Fruit fly (Drosophila melanogaster) whole organism, embryonic: Measurements from ENCODE around the gene Agpat1.

Source experiments
- CG11723 ChIP-seq: fragments of 200-800 bp; sonication (Bioruptor generic); optimal IDR thresholded peaks from 2 replicates; lab custom pipeline; 2017; ENCODE audit warnings: missing biosample characterization, mild to moderate bottlenecking, missing genetic modification characterization
- CG16815 ChIP-seq: fragments of 200-800 bp; sonication (Bioruptor generic); optimal IDR thresholded peaks from 3 replicates; lab custom pipeline; 2017; ENCODE audit warnings: missing biosample characterization, mild to moderate bottlenecking, missing genetic modification characterization
- CG17612 ChIP-seq: fragments of 200-800 bp; sonication (Bioruptor generic); IDR thresholded peaks from 2 replicates; pipeline ENCODE4 v1.3.6; 2022; ENCODE audit warnings: missing biosample characterization, missing genetic modification characterization
- CG4820 ChIP-seq: fragments of 200-800 bp; sonication (Bioruptor generic); optimal IDR thresholded peaks from 3 replicates; lab custom pipeline; 2016; ENCODE audit warnings: missing biosample characterization, missing genetic modification characterization
- CG8944 ChIP-seq: fragments of 200-800 bp; sonication (Bioruptor generic); optimal IDR thresholded peaks from 3 replicates; lab custom pipeline; 2016; ENCODE audit warnings: missing biosample characterization, missing genetic modification characterization
- D19B ChIP-seq: fragments of 200-800 bp; sonication (Bioruptor generic); optimal IDR thresholded peaks from 2 replicates; lab custom pipeline; 2017; ENCODE audit warnings: missing biosample characterization, mild to moderate bottlenecking, missing genetic modification characterization
- Dref ChIP-seq: fragments of 200-800 bp; sonication (Bioruptor generic); IDR thresholded peaks from 2 replicates; pipeline ENCODE4 v1.3.6; 2022; ENCODE audit warnings: missing biosample characterization, missing genetic modification characterization
- corto ChIP-seq: fragments of 200-800 bp; sonication (Bioruptor generic); optimal IDR thresholded peaks from 2 replicates; lab custom pipeline; 2016; ENCODE audit warnings: missing biosample characterization, mild to moderate bottlenecking, missing genetic modification characterization, moderate library complexity
- dimm ChIP-seq: fragments of 200-800 bp; sonication (Bioruptor generic); IDR thresholded peaks from 2 replicates; pipeline ENCODE4 v1.3.6; 2022; ENCODE audit warnings: missing biosample characterization, missing genetic modification characterization
- gfzf ChIP-seq: fragments of 200-800 bp; sonication (Bioruptor generic); optimal IDR thresholded peaks from 2 replicates; lab custom pipeline; 2016; ENCODE audit warnings: missing biosample characterization, mild to moderate bottlenecking, missing genetic modification characterization, moderate library complexity
- ham ChIP-seq: fragments of 200-800 bp; sonication (Bioruptor generic); IDR thresholded peaks from 2 replicates; pipeline ENCODE4 v1.3.6; 2022; ENCODE audit warnings: missing biosample characterization, missing genetic modification characterization
- sd ChIP-seq: fragments of 200-800 bp; sonication (Bioruptor generic); optimal IDR thresholded peaks from 3 replicates; lab custom pipeline; 2018; ENCODE audit warnings: missing biosample characterization, mild to moderate bottlenecking, missing genetic modification characterization, moderate library complexity
- so ChIP-seq: fragments of 200-800 bp; sonication (Bioruptor generic); IDR thresholded peaks from 3 replicates; pipeline ENCODE4 v1.3.6; 2022; ENCODE audit warnings: missing biosample characterization, missing genetic modification characterization
- stwl ChIP-seq: fragments of 200-800 bp; sonication (Bioruptor generic); optimal IDR thresholded peaks from 3 replicates; lab custom pipeline; 2018; ENCODE audit warnings: missing biosample characterization, mild to moderate bottlenecking, missing genetic modification characterization, moderate library complexity

DNA sequence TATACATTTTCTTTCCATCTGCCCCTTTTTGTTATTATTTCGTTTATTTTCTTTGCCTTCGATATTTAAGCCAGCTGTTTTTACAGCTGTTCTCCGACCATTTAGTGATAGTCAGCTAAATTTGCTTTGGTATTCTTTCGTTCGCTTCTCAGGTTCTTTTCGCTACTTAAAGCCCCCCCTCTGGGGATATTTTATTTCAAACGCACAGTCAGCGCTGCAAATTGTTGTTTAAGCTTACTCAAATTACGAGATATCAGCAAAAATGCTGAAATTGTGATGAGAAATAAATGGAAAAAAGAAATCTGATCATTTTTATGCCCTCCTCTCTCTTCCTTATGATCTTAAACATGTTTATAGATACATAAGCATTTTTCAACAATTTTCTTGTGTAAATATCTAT lies 43.1 kb upstream of the Agpat1 start:
- TF ChIP-seq dimm (GFP tag; lab: Robert Waterston, UW): no peak
- no peak for TF ChIP-seq corto (GFP tag; lab: Kevin White, UChicago)
- no peak for TF ChIP-seq D19B (GFP tag; lab: Kevin White, UChicago)
- TF ChIP-seq sd (tag; lab: Kevin White, UChicago): no peak
- TF ChIP-seq CG16815 (GFP tag; lab: Kevin White, UChicago): no peak
- TF ChIP-seq CG4820: no peak
- TF ChIP-seq CG17612 (GFP tag; lab: Robert Waterston, UW): no peak
- TF ChIP-seq CG11723 (GFP tag; lab: Kevin White, UChicago): no peak
- TF ChIP-seq so (GFP tag; lab: Robert Waterston, UW): no peak
- TF ChIP-seq ham (GFP tag; lab: Robert Waterston, UW): no peak
- TF ChIP-seq gfzf (GFP tag; lab: Kevin White, UChicago): no peak
- TF ChIP-seq Dref: no peak
- no peak for TF ChIP-seq CG8944 (GFP tag; lab: Kevin White, UChicago)
- no peak for TF ChIP-seq stwl (tag; lab: Kevin White, UChicago)
